Worm (Caenorhabditis elegans): ENCODE data around the gene F48E8.8.

ce11 chrIII:5449762-5450308, at the start of gene F48E8.8:
- no peak for TF ChIP-seq mbf-1 (tag; optimal IDR thresholded peaks at IDR 0.05)
- no peak for TF ChIP-seq unc-62 (GFP tag; optimal IDR thresholded peaks at IDR 0.05)
- TF ChIP-seq nhr-237 (tag; optimal IDR thresholded peaks at IDR 0.05), result no peak
- TF ChIP-seq mdl-1 (tag; optimal IDR thresholded peaks at IDR 0.05), result no peak

Data from whole organism, L2 larva.